Fruit fly (Drosophila melanogaster): ENCODE results near the gene CG9921.

The CG9921 gene

DNA sequence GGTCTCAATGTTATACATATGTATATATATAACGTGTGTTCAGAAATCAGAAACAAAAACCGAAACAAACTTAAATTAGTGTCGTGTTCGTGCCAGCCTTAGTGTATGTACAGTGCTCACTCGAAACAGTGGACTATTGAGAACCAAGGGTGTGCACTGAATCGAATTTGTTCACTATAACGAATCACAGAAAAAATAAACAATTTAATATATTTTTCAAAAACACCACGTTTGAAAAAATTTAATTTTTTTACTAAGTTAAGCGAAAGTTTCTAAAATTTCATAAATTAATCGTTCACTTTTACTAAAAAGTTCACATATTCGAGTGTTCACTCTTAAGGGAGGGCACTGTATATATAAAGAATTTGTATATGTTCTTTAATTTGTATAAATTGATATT is 48.2 kb downstream of the CG9921 start (continued):
- TF ChIP-seq dan (GFP tag; IDR thresholded peaks at IDR 0.05) (no peak), dpn (GFP tag; optimal IDR thresholded peaks at IDR 0.05) (peak in 1 of 2 experiments; percentile 9), CG9797 (GFP tag; optimal IDR thresholded peaks at IDR 0.05) (no peak), cwo (GFP tag; optimal IDR thresholded peaks at IDR 0.05) (no peak), CG2712 (tag; optimal IDR thresholded peaks at IDR 0.05) (peak; percentile 50), CG17328 (GFP tag; IDR thresholded peaks at IDR 0.05) (0 out of 2 replicates have a peak, but pooled peaks have one; percentile 15), danr (GFP tag; IDR thresholded peaks at IDR 0.05) (no peak), Fer3 (tag; optimal IDR thresholded peaks at IDR 0.05) (peak; percentile 38), trem (tag; optimal IDR thresholded peaks at IDR 0.05) (peak; percentile 5), B-H1 (GFP tag; IDR thresholded peaks at IDR 0.05) (0 out of 3 replicates have a peak, but pooled peaks have one; percentile 15), ranshi (GFP tag; IDR thresholded peaks at IDR 0.05) (0 out of 2 replicates have a peak, but pooled peaks have one; percentile 28), unpg (GFP tag; optimal IDR thresholded peaks at IDR 0.05) (peak; percentile 50), CG17829 (tag; optimal IDR thresholded peaks at IDR 0.05) (peak; percentile 14), nerfin-2 (GFP tag; IDR thresholded peaks at IDR 0.05; ENCODE audit: partially characterized antibody) (no peak), CG8924 (tag; optimal IDR thresholded peaks at IDR 0.05) (no peak), CG17568 (GFP tag; optimal IDR thresholded peaks at IDR 0.05) (no peak), PHDP (tag; optimal IDR thresholded peaks at IDR 0.05) (peak; percentile 36), CG16863 (GFP tag; optimal IDR thresholded peaks at IDR 0.05) (no peak), Six4 (GFP tag; optimal IDR thresholded peaks at IDR 0.05) (no peak), phol (tag; optimal IDR thresholded peaks at IDR 0.05) (peak; percentile 25), CG11456 (GFP tag; IDR thresholded peaks at IDR 0.05) (0 out of 3 replicates have a peak, but pooled peaks have one; percentile 5), CG7786 (GFP tag; optimal IDR thresholded peaks at IDR 0.05) (no peak), CG17361 (GFP tag; IDR thresholded peaks at IDR 0.05) (0 out of 3 replicates have a peak, but pooled peaks have one; percentile 33), Meics (GFP tag; optimal IDR thresholded peaks at IDR 0.05) (peak; percentile 24), sens (GFP tag) (peak; percentile 70), Awh (GFP tag; IDR thresholded peaks at IDR 0.05) (no peak), Atf6 (GFP tag; IDR thresholded peaks at IDR 0.05) (0 out of 2 replicates have a peak, but pooled peaks have one; percentile 37), Ets65A (GFP tag) (peak; percentile 3), Med (GFP tag) (peak; percentile 76), hb (GFP tag; IDR thresholded peaks at IDR 0.05; ENCODE audit: partially characterized antibody) (no peak), lola (GFP tag; optimal IDR thresholded peaks at IDR 0.05) (peak in 1 of 3 experiments; percentile 6), Xrp1 (GFP tag; IDR thresholded peaks at IDR 0.05) (peak; percentile 51; the same call in 1 of the 2 replicates), dysf (GFP tag; IDR thresholded peaks at IDR 0.05) (0 out of 3 replicates have a peak, but pooled peaks have one; percentile 13), CG10654 (GFP tag; optimal IDR thresholded peaks at IDR 0.05) (no peak), CG3281 (GFP tag; optimal IDR thresholded peaks at IDR 0.05) (peak; percentile 9), CG3163 (GFP tag; optimal IDR thresholded peaks at IDR 0.05) (no peak), CG12299 (tag; optimal IDR thresholded peaks at IDR 0.05) (peak; percentile 10), CG7556 (GFP tag; optimal IDR thresholded peaks at IDR 0.05) (peak; percentile 34), CG14860 (GFP tag; IDR thresholded peaks at IDR 0.05; ENCODE audit: partially characterized antibody) (no peak), Ada2b (GFP tag; IDR thresholded peaks at IDR 0.05) (0 out of 2 replicates have a peak, but pooled peaks have one; percentile 21), CG12659 (GFP tag; optimal IDR thresholded peaks at IDR 0.05) (peak; percentile 6), CG18599 (GFP tag; optimal IDR thresholded peaks at IDR 0.05) (peak; percentile 12), ind (GFP tag; optimal IDR thresholded peaks at IDR 0.05) (peak; percentile 2), MTF-1 (GFP tag; optimal IDR thresholded peaks at IDR 0.05; ENCODE audit: borderline replicate concordance) (no peak), CG4360 (GFP tag; IDR thresholded peaks at IDR 0.05) (no peak), CG13296 (GFP tag; optimal IDR thresholded peaks at IDR 0.05) (peak; percentile 14), lilli (GFP tag; optimal IDR thresholded peaks at IDR 0.05) (peak; percentile 24), HLH4C (GFP tag; IDR thresholded peaks at IDR 0.05; ENCODE audit: partially characterized antibody) (no peak), aop (GFP tag; IDR thresholded peaks at IDR 0.05) (no peak), CG15073 (GFP tag; optimal IDR thresholded peaks at IDR 0.05) (no peak)
